Worm (Caenorhabditis elegans): ENCODE results near the gene F13E9.5.

DNA sequence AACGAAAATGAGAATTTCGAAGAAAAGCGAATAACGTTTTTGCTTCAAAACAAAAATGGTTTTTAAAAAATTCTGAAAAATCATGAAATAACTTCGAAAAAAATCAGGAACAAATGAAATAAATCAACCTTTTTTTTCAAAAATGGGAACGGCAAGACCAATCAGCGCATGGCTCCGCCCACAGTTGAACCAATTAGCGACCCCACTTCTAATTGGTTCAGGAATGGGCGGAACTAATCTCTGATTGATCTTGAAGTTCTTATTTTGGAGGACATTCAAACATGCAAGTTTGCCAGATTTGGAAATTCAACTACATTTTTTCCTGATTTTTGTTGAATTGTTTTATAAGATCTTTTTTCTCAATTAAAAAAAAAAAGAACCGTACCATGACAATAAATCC lies 28.2 kb downstream of the F13E9.5 start:
- no peak for TF ChIP-seq mdl-1 (tag; optimal IDR thresholded peaks at IDR 0.05)
- TF ChIP-seq ama-1 (optimal IDR thresholded peaks at IDR 0.05) = no peak
- TF ChIP-seq blmp-1 (tag; optimal IDR thresholded peaks at IDR 0.05; ENCODE audit: insufficient read depth) = no peak
- no peak for TF ChIP-seq lin-11 (tag; optimal IDR thresholded peaks at IDR 0.05)
